Worm (Caenorhabditis elegans) whole organism, L1 larva: ENCODE measurements around the gene C06A6.7.

Source experiments
- dsc-1 ChIP-seq: sonication (generic microtip); optimal IDR thresholded peaks from 2 replicates; lab custom pipeline; 2016; ENCODE audit warnings: mild to moderate bottlenecking, missing genetic modification characterization, missing compliant biosample characterization
- lin-39 ChIP-seq: fragments of 150-350 bp; optimal IDR thresholded peaks from 2 replicates; lab custom pipeline; 2014; ENCODE audit warnings: missing biosample characterization, missing genetic modification reagents, missing genetic modification characterization
- nhr-71 ChIP-seq: sonication (generic microtip); optimal IDR thresholded peaks from 2 replicates; lab custom pipeline; 2016; ENCODE audit warnings: mild to moderate bottlenecking, missing genetic modification characterization, moderate library complexity, missing compliant biosample characterization
- tbx-2 ChIP-seq: sonication (generic microtip); optimal IDR thresholded peaks from 2 replicates; lab custom pipeline; 2016; ENCODE audit warnings: missing genetic modification characterization, missing compliant biosample characterization

ce11 chrIV:7881726-7882125 lies 43.4 kb upstream of the C06A6.7 start, which contains the start of gene atic-1:
- TF ChIP-seq dsc-1 (tag; lab: Kevin White, UChicago), result no peak
- no peak for TF ChIP-seq lin-39
- TF ChIP-seq nhr-71, result no peak
- TF ChIP-seq tbx-2 (tag; lab: Kevin White, UChicago), result no peak
